Fruit fly (Drosophila melanogaster) whole organism, pupa: ENCODE measurements around the gene CG14422.
A peak's percentile ranks its signal among the peaks of the same experiment; 100 is the strongest.

Source experiments
- CG10348 ChIP-seq: fragments of 200-800 bp; sonication (Bioruptor generic); IDR thresholded peaks from 2 replicates; pipeline ENCODE4 v1.3.6; 2022; ENCODE audit warnings: missing biosample characterization, missing genetic modification characterization
- CG12605 ChIP-seq: fragments of 200-800 bp; sonication (Bioruptor generic); IDR thresholded peaks from 2 replicates; pipeline ENCODE4 v1.3.6; 2022; ENCODE audit warnings: missing biosample characterization, missing genetic modification characterization
- CG13204 ChIP-seq: fragments of 200-800 bp; sonication (Bioruptor generic); optimal IDR thresholded peaks from 2 replicates; lab custom pipeline; 2018; ENCODE audit warnings: missing biosample characterization, mild to moderate bottlenecking, missing genetic modification characterization, moderate library complexity
- CG14655 ChIP-seq: fragments of 200-800 bp; sonication (Bioruptor generic); optimal IDR thresholded peaks from 3 replicates; lab custom pipeline; 2017; ENCODE audit warnings: mild to moderate bottlenecking, missing biosample characterization, missing genetic modification reagents, missing genetic modification characterization
- CG15710 ChIP-seq: fragments of 200-800 bp; sonication (Bioruptor generic); optimal IDR thresholded peaks from 2 replicates; lab custom pipeline; 2018; ENCODE audit warnings: missing biosample characterization, mild to moderate bottlenecking, missing genetic modification characterization, moderate library complexity
- CG17806 ChIP-seq: fragments of 200-800 bp; sonication (Bioruptor generic); optimal IDR thresholded peaks from 2 replicates; lab custom pipeline; 2018; ENCODE audit warnings: missing biosample characterization, mild to moderate bottlenecking, missing genetic modification characterization, moderate library complexity
- CG32121 ChIP-seq: fragments of 200-800 bp; sonication (Bioruptor generic); IDR thresholded peaks from 2 replicates; pipeline ENCODE4 v1.3.6; 2022; ENCODE audit warnings: missing biosample characterization, missing genetic modification characterization
- CG34367 ChIP-seq: fragments of 200-800 bp; sonication (Bioruptor generic); optimal IDR thresholded peaks from 2 replicates; lab custom pipeline; 2018; ENCODE audit warnings: missing biosample characterization, mild to moderate bottlenecking, missing genetic modification characterization
- CG4496 ChIP-seq: fragments of 200-800 bp; sonication (Bioruptor generic); IDR thresholded peaks from 3 replicates; pipeline ENCODE4 v1.3.6; 2022; ENCODE audit warnings: missing biosample characterization, missing genetic modification characterization
- CG8159 ChIP-seq: fragments of 200-800 bp; sonication (Bioruptor generic); optimal IDR thresholded peaks from 3 replicates; lab custom pipeline; 2018; ENCODE audit warnings: missing biosample characterization, mild to moderate bottlenecking, missing genetic modification characterization, moderate library complexity
- CG8301 ChIP-seq: fragments of 200-800 bp; sonication (Bioruptor generic); optimal IDR thresholded peaks from 2 replicates; lab custom pipeline; 2018; ENCODE audit warnings: missing biosample characterization, mild to moderate bottlenecking, missing genetic modification characterization
- CG9948 ChIP-seq: fragments of 200-800 bp; sonication (Bioruptor generic); optimal IDR thresholded peaks from 2 replicates; lab custom pipeline; 2018; ENCODE audit warnings: missing biosample characterization, mild to moderate bottlenecking, missing genetic modification characterization, moderate library complexity
- D1 ChIP-seq: fragments of 200-800 bp; sonication (Bioruptor generic); optimal IDR thresholded peaks from 2 replicates; lab custom pipeline; 2018; ENCODE audit warnings: missing biosample characterization, mild to moderate bottlenecking, missing genetic modification characterization, moderate library complexity
- EcR ChIP-seq: fragments of 200-800 bp; sonication (Bioruptor generic); optimal IDR thresholded peaks from 3 replicates; lab custom pipeline; 2019; ENCODE audit warnings: missing biosample characterization, missing genetic modification characterization, mild to moderate bottlenecking, moderate library complexity, missing genetic modification reagents
- Ets98B ChIP-seq: fragments of 200-800 bp; sonication (Bioruptor generic); IDR thresholded peaks from 2 replicates; pipeline ENCODE4 v1.3.6; 2022; ENCODE audit warnings: missing biosample characterization, missing genetic modification characterization
- Pif1A ChIP-seq: fragments of 200-800 bp; sonication (Bioruptor generic); optimal IDR thresholded peaks from 3 replicates; lab custom pipeline; 2016; ENCODE audit warnings: missing biosample characterization, missing genetic modification characterization
- Pif1B ChIP-seq: fragments of 200-800 bp; sonication (Bioruptor generic); optimal IDR thresholded peaks from 3 replicates; lab custom pipeline; 2016; ENCODE audit warnings: missing biosample characterization, missing genetic modification characterization
- Snoo ChIP-seq: fragments of 200-800 bp; sonication (Bioruptor generic); optimal IDR thresholded peaks from 3 replicates; lab custom pipeline; 2017; ENCODE audit warnings: missing biosample characterization, mild to moderate bottlenecking, missing genetic modification characterization, inconsistent platforms
- fd96Ca ChIP-seq: fragments of 200-800 bp; sonication (Bioruptor generic); IDR thresholded peaks from 3 replicates; pipeline ENCODE4 v1.3.6; 2022; ENCODE audit warnings: missing biosample characterization, missing genetic modification characterization
- gl ChIP-seq: fragments of 200-800 bp; sonication (Bioruptor generic); optimal IDR thresholded peaks from 2 replicates; lab custom pipeline; 2018; ENCODE audit warnings: missing biosample characterization, mild to moderate bottlenecking, missing genetic modification characterization
- rn ChIP-seq: fragments of 200-800 bp; sonication (Bioruptor generic); IDR thresholded peaks from 2 replicates; pipeline ENCODE4 v1.3.6; 2022; ENCODE audit warnings: missing biosample characterization, missing genetic modification characterization

CG14422 gene

DNA sequence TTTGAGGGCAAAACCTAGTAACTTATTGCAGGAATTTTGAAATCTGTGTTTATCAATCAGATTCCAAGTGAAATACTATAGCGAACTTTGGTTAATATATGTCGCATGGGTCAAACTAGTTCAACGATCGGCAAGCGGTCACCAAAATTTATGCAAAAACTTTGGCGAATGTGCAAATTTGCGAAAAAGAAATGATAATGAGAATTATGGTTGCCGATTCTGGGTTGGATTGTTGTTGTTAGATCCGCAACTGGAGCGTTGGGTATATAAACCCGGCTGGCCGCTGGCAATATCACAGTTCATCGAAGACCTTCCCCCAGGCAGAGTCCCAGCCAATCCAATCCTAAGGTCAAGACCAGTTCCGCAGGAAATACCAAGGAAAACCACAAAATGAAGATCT, at the start of gene CG14422:
CG14422 (plus strand) TSS at position 301 of the 400 bp plus-strand sequence.
- no peak for TF ChIP-seq CG13204 (GFP tag; lab: Kevin White, UChicago)
- no peak for TF ChIP-seq CG32121 (GFP tag; lab: Robert Waterston, UW)
- TF ChIP-seq CG34367: no peak
- TF ChIP-seq CG8301 (tag; lab: Kevin White, UChicago): no peak
- TF ChIP-seq CG17806 (tag; lab: Kevin White, UChicago): no peak
- no peak for TF ChIP-seq gl
- TF ChIP-seq rn (GFP tag; lab: Robert Waterston, UW): no peak
- no peak for TF ChIP-seq CG9948 (tag; lab: Kevin White, UChicago)
- no peak for TF ChIP-seq Snoo (tag; lab: Kevin White, UChicago)
- TF ChIP-seq EcR (GFP tag; lab: Kevin White, UChicago): no peak
- TF ChIP-seq Pif1B (GFP tag; lab: Kevin White, UChicago): no peak
- TF ChIP-seq CG8159 (tag; lab: Kevin White, UChicago): no peak
- TF ChIP-seq CG10348 (GFP tag; lab: Robert Waterston, UW): no peak

- no peak for TF ChIP-seq rn (GFP tag; lab: Robert Waterston, UW)
- peak; percentile 9 for TF ChIP-seq Pif1A (GFP tag; lab: Kevin White, UChicago)
- no peak for TF ChIP-seq Pif1B (GFP tag; lab: Kevin White, UChicago)
- peak; percentile 15 for TF ChIP-seq CG34367
- TF ChIP-seq fd96Ca (GFP tag; lab: Robert Waterston, UW): 0 out of 3 replicates have a peak, but pooled peaks have one; percentile 27
- TF ChIP-seq EcR (GFP tag; lab: Kevin White, UChicago): no peak
- peak; percentile 41; the same call in 1 of the 3 replicates for TF ChIP-seq CG4496 (GFP tag; lab: Robert Waterston, UW)
- TF ChIP-seq CG12605 (GFP tag; lab: Robert Waterston, UW): no peak
- TF ChIP-seq Ets98B (GFP tag; lab: Robert Waterston, UW): 0 out of 2 replicates have a peak, but pooled peaks have one; percentile 18
- no peak for TF ChIP-seq CG13204 (GFP tag; lab: Kevin White, UChicago)
- TF ChIP-seq CG32121 (GFP tag; lab: Robert Waterston, UW): no peak
- no peak for TF ChIP-seq Snoo (tag; lab: Kevin White, UChicago)
- TF ChIP-seq gl: no peak
- TF ChIP-seq CG9948 (tag; lab: Kevin White, UChicago): peak; percentile 7
- TF ChIP-seq CG17806 (tag; lab: Kevin White, UChicago): peak; percentile 14
- TF ChIP-seq CG8301 (tag; lab: Kevin White, UChicago): no peak
- peak; percentile 20 for TF ChIP-seq CG8159 (tag; lab: Kevin White, UChicago)
- TF ChIP-seq CG14655: peak; percentile 16
- TF ChIP-seq CG15710: no peak
- no peak for TF ChIP-seq CG10348 (GFP tag; lab: Robert Waterston, UW)
- no peak for TF ChIP-seq D1
Measured at dm6 chrX:2907105-2907694, 36.0 kb upstream of the CG14422 start.

- TF ChIP-seq CG12605 (GFP tag; lab: Robert Waterston, UW) (no peak), CG15710 (no peak), Snoo (tag; lab: Kevin White, UChicago) (no peak), CG13204 (GFP tag; lab: Kevin White, UChicago) (no peak), Pif1A (GFP tag; lab: Kevin White, UChicago) (no peak), CG17806 (tag; lab: Kevin White, UChicago) (no peak), fd96Ca (GFP tag; lab: Robert Waterston, UW) (no peak), CG4496 (GFP tag; lab: Robert Waterston, UW) (no peak), CG14655 (no peak), EcR (GFP tag; lab: Kevin White, UChicago) (no peak), rn (GFP tag; lab: Robert Waterston, UW) (no peak), CG8159 (tag; lab: Kevin White, UChicago) (no peak), CG10348 (GFP tag; lab: Robert Waterston, UW) (no peak), gl (no peak), CG34367 (no peak), Pif1B (GFP tag; lab: Kevin White, UChicago) (no peak), CG8301 (tag; lab: Kevin White, UChicago) (no peak), D1 (no peak)
Measured at dm6 chrX:2912581-2912980, 30.6 kb upstream of the CG14422 start.

DNA sequence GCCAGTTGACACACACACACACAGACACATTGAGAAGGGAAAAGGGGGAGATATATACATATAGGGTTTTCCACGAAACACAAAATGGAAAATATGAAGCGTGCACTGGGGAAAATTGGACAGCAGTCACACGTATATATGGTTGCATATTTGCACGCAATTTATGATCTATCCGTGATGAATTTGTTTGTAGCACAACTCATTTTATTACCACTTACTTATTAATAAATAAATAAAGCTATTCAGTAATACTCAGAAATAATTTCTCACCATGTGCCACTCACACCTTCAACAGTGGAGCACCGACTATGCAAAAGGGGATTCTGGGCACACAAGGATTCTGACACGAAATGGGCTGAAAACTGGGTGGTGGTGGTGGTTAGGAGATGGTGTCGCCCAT, 29.1 kb upstream of the CG14422 start:
- TF ChIP-seq CG14655: peak; percentile 6
- TF ChIP-seq CG8301 (tag; lab: Kevin White, UChicago): no peak
- TF ChIP-seq CG9948 (tag; lab: Kevin White, UChicago): peak; percentile 5
- peak; percentile 34 for TF ChIP-seq CG8159 (tag; lab: Kevin White, UChicago)
- TF ChIP-seq Ets98B (GFP tag; lab: Robert Waterston, UW): no peak
- TF ChIP-seq CG32121 (GFP tag; lab: Robert Waterston, UW): no peak
- TF ChIP-seq CG13204 (GFP tag; lab: Kevin White, UChicago): no peak
- TF ChIP-seq Pif1A (GFP tag; lab: Kevin White, UChicago): no peak
- no peak for TF ChIP-seq CG12605 (GFP tag; lab: Robert Waterston, UW)
- TF ChIP-seq CG15710: peak; percentile 16

DNA sequence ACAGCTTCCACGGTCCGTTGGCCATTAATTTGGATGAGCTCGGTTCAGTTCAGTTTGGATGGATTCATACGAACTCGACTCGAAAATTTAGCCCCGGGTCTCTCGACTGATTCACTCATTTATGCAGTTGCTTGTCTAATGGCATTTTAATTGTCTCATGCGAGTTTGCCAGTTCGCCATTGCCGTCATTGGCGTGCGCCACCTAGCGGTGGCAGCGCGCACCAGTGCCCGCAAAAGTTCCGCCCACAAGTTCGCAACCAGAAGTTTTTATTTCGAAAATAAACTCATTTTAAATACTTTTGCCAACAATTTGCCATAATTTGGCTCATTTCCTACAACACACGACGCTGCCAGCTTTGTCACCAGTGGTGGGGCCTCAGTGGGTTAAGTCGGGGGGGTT, 28.1 kb upstream of the CG14422 start:
- no peak for TF ChIP-seq CG12605 (GFP tag; lab: Robert Waterston, UW)
- no peak for TF ChIP-seq CG32121 (GFP tag; lab: Robert Waterston, UW)
- no peak for TF ChIP-seq Ets98B (GFP tag; lab: Robert Waterston, UW)
- TF ChIP-seq fd96Ca (GFP tag; lab: Robert Waterston, UW): no peak
- TF ChIP-seq CG15710: no peak
- TF ChIP-seq D1: no peak
- no peak for TF ChIP-seq Pif1A (GFP tag; lab: Kevin White, UChicago)
- TF ChIP-seq Pif1B (GFP tag; lab: Kevin White, UChicago): no peak
- TF ChIP-seq EcR (GFP tag; lab: Kevin White, UChicago): no peak
- TF ChIP-seq CG10348 (GFP tag; lab: Robert Waterston, UW): no peak
- no peak for TF ChIP-seq CG34367
- TF ChIP-seq CG14655: no peak
- TF ChIP-seq Snoo (tag; lab: Kevin White, UChicago): no peak
- TF ChIP-seq, all 21 proteins: peak for 0
